Fruit fly (Drosophila melanogaster) whole organism, wandering third instar larva: ENCODE measurements around the gene Cyt-c1.

ENCODE experiments used
- Abd-B ChIP-seq: fragments of >200 bp; optimal IDR thresholded peaks from 2 replicates; lab custom pipeline; 2017; ENCODE audit warnings: missing biosample characterization, missing genetic modification characterization
- Dfd ChIP-seq: fragments of >200 bp; optimal IDR thresholded peaks from 2 replicates; lab custom pipeline; 2017; ENCODE audit warnings: missing biosample characterization, missing genetic modification characterization
- Hr78 ChIP-seq: fragments of >200 bp; optimal IDR thresholded peaks from 2 replicates; lab custom pipeline; 2017; ENCODE audit warnings: missing biosample characterization, missing genetic modification characterization
- Myc ChIP-seq: fragments of >200 bp; optimal IDR thresholded peaks from 2 replicates; lab custom pipeline; 2017
- fru ChIP-seq: fragments of 200-800 bp; sonication (Bioruptor generic); optimal IDR thresholded peaks from 3 replicates; lab custom pipeline; 2016; ENCODE audit warnings: missing biosample characterization, mild to moderate bottlenecking, missing genetic modification characterization
- psq ChIP-seq: fragments of 200-800 bp; sonication (Bioruptor generic); optimal IDR thresholded peaks from 3 replicates; lab custom pipeline; 2017; ENCODE audit warnings: missing biosample characterization, mild to moderate bottlenecking, missing genetic modification characterization, moderate library complexity
- sage ChIP-seq: fragments of 200-800 bp; sonication (Bioruptor generic); optimal IDR thresholded peaks from 2 replicates; lab custom pipeline; 2016; ENCODE audit warnings: missing biosample characterization, mild to moderate bottlenecking, missing genetic modification characterization
- tai ChIP-seq: sonication (Bioruptor generic); optimal IDR thresholded peaks from 2 replicates; lab custom pipeline; 2016; ENCODE audit warnings: missing biosample characterization, missing genetic modification characterization

DNA sequence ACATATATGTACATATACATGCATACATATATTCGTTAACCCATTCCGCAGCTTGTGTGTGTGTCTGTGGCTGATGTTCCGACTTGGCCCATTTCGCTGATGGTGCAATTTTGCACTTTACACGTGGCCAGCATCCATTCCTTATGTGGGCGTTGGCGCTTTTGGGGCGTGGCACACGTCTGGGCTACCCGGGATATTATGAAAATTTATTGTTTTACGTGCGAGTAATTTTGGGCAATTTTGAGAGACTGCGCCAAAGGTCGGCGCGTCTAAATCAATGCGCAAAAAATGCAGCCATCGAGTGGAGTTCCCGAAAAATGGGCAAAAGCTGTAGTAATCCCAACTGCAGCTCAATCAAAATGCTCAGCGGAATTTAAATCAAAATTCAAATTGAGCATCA, 12.0 kb downstream of the Cyt-c1 start:
- TF ChIP-seq Dfd (no peak), psq (GFP tag; lab: Kevin White, UChicago) (no peak), Myc (lab: Kevin White, UChicago) (no peak), tai (GFP tag; lab: Kevin White, UChicago) (no peak), sage (GFP tag; lab: Kevin White, UChicago) (no peak), Hr78 (GFP tag; lab: Kevin White, UChicago) (no peak), fru (GFP tag; lab: Kevin White, UChicago) (no peak), Abd-B (no peak)
